Worm (Caenorhabditis elegans) whole organism, young adult: ENCODE results near the gene best-23.

ENCODE experiments used
- B0019.2 ChIP-seq: fragments of 200-800 bp; sonication (Bioruptor generic); conservative IDR thresholded peaks from 2 replicates; pipeline ENCODE4 v1.3.6; 2022; ENCODE audit warnings: missing genetic modification reagents, missing genetic modification characterization, missing compliant biosample characterization
- B0336.3 ChIP-seq: fragments of 200-800 bp; sonication (Bioruptor generic); IDR thresholded peaks from 2 replicates; pipeline ENCODE4 v1.3.6; 2022; ENCODE audit warnings: missing genetic modification characterization, missing compliant biosample characterization
- C17E4.6 ChIP-seq: fragments of 200-800 bp; sonication (Bioruptor generic); IDR thresholded peaks from 2 replicates; pipeline ENCODE4 v1.3.6; 2022; ENCODE audit warnings: missing genetic modification reagents, missing genetic modification characterization, missing compliant biosample characterization
- F23B12.7 ChIP-seq: sonication (generic microtip); optimal IDR thresholded peaks from 2 replicates; lab custom pipeline; 2017; ENCODE audit warnings: missing genetic modification characterization, mild to moderate bottlenecking, missing compliant biosample characterization, antibody characterized with exemption, moderate library complexity; ENCODE audit not compliant: insufficient read depth
- F33H1.4 ChIP-seq: fragments of 200-800 bp; sonication (Bioruptor generic); IDR thresholded peaks from 2 replicates; pipeline ENCODE4 v1.3.6; 2022; ENCODE audit warnings: missing genetic modification reagents, missing genetic modification characterization, missing compliant biosample characterization
- K12H6.12 ChIP-seq: fragments of 200-800 bp; sonication (Bioruptor generic); optimal IDR thresholded peaks from 2 replicates; lab custom pipeline; 2018; ENCODE audit warnings: mild to moderate bottlenecking, missing genetic modification characterization, missing compliant biosample characterization
- T07F8.4 ChIP-seq: sonication (generic microtip); optimal IDR thresholded peaks from 2 replicates; lab custom pipeline; 2016; ENCODE audit warnings: mild to moderate bottlenecking, missing genetic modification characterization, moderate library complexity, missing compliant biosample characterization
- Y95B8A.8 ChIP-seq: fragments of 200-800 bp; sonication (Bioruptor generic); IDR thresholded peaks from 2 replicates; pipeline ENCODE4 v1.3.6; 2022; ENCODE audit warnings: missing genetic modification reagents, missing genetic modification characterization, missing compliant biosample characterization
- aptf-2 ChIP-seq: fragments of 200-800 bp; sonication (Bioruptor generic); conservative IDR thresholded peaks from 2 replicates; pipeline ENCODE4 v1.3.6; 2022; ENCODE audit warnings: missing genetic modification reagents, missing genetic modification characterization, missing compliant biosample characterization
- atf-7 ChIP-seq: sonication (generic microtip); optimal IDR thresholded peaks from 2 replicates; lab custom pipeline; 2017; ENCODE audit warnings: mild to moderate bottlenecking, missing genetic modification characterization, missing compliant biosample characterization
- athp-1 ChIP-seq: sonication (generic microtip); optimal IDR thresholded peaks from 2 replicates; lab custom pipeline; 2017; ENCODE audit warnings: mild to moderate bottlenecking, missing genetic modification characterization, missing compliant biosample characterization
- attf-3 ChIP-seq: fragments of 200-800 bp; sonication (Bioruptor generic); conservative IDR thresholded peaks from 2 replicates; pipeline ENCODE4 v1.3.6; 2022; ENCODE audit warnings: missing genetic modification reagents, missing genetic modification characterization, missing compliant biosample characterization
- ccch-3 ChIP-seq: fragments of 200-800 bp; sonication (Bioruptor generic); optimal IDR thresholded peaks from 2 replicates; lab custom pipeline; 2018; ENCODE audit warnings: mild to moderate bottlenecking, missing genetic modification characterization, missing compliant biosample characterization
- cebp-1 ChIP-seq, 2 experiments: fragments of 200-800 bp in 1 of 2; sonication (Bioruptor generic) in 1 of 2; sonication (generic microtip) in 1 of 2; IDR thresholded peaks in 1 of 2; optimal IDR thresholded peaks in 1 of 2; 2 replicates each; pipeline versions ENCODE4 v1.3.6 to Lab custom; 2017 to 2022; ENCODE audit warnings: missing compliant biosample characterization in 2 of 2, missing genetic modification characterization in 2 of 2, mild to moderate bottlenecking in 1 of 2, missing genetic modification reagents in 1 of 2, moderate library complexity in 1 of 2
- ceh-100 ChIP-seq: fragments of 200-800 bp; sonication (Bioruptor generic); IDR thresholded peaks from 2 replicates; pipeline ENCODE4 v1.3.6; 2022; ENCODE audit warnings: missing genetic modification reagents, missing genetic modification characterization, missing compliant biosample characterization
- chd-7 ChIP-seq: sonication (generic microtip); optimal IDR thresholded peaks from 2 replicates; lab custom pipeline; 2016; ENCODE audit warnings: mild to moderate bottlenecking, missing genetic modification characterization, moderate library complexity, missing compliant biosample characterization
- dpl-1 ChIP-seq: fragments of 150-350 bp; optimal IDR thresholded peaks from 2 replicates; lab custom pipeline; 2014; ENCODE audit warnings: missing biosample characterization, missing genetic modification reagents, missing genetic modification characterization
- him-1 ChIP-seq: sonication (generic microtip); optimal IDR thresholded peaks from 2 replicates; lab custom pipeline; 2016; ENCODE audit warnings: missing genotype, missing genetic modification reagents, missing genetic modification characterization, missing compliant biosample characterization
- hlh-12 ChIP-seq: sonication (generic microtip); optimal IDR thresholded peaks from 2 replicates; lab custom pipeline; 2016; ENCODE audit warnings: missing genetic modification characterization, missing compliant biosample characterization
- hlh-26 ChIP-seq: fragments of 200-800 bp; sonication (Bioruptor generic); conservative IDR thresholded peaks from 2 replicates; pipeline ENCODE4 v1.3.6; 2022; ENCODE audit warnings: missing genetic modification reagents, missing genetic modification characterization, missing compliant biosample characterization
- hmg-1.2 ChIP-seq: fragments of 200-800 bp; sonication (Bioruptor generic); IDR thresholded peaks from 2 replicates; pipeline ENCODE4 v1.3.6; 2022; ENCODE audit warnings: missing genetic modification reagents, missing genetic modification characterization, missing compliant biosample characterization
- lin-35 ChIP-seq, 3 experiments: fragments of 150-350 bp in 2 of 3; sonication (generic microtip) in 1 of 3; optimal IDR thresholded peaks; 2 replicates each; lab custom pipeline; 2014 to 2018; ENCODE audit warnings: missing biosample characterization in 3 of 3, missing genetic modification characterization in 3 of 3, missing genetic modification reagents in 3 of 3
- lin-40 ChIP-seq: sonication (generic microtip); optimal IDR thresholded peaks from 2 replicates; lab custom pipeline; 2016; ENCODE audit warnings: missing genetic modification characterization, mild to moderate bottlenecking, missing compliant biosample characterization, missing genotype, missing genetic modification reagents
- lin-54 ChIP-seq: fragments of 200-800 bp; sonication (Bioruptor generic); optimal IDR thresholded peaks from 2 replicates; lab custom pipeline; 2018; ENCODE audit warnings: mild to moderate bottlenecking, missing genetic modification characterization, missing compliant biosample characterization
- lsy-27 ChIP-seq: sonication (generic microtip); optimal IDR thresholded peaks from 2 replicates; lab custom pipeline; 2017; ENCODE audit warnings: missing genetic modification characterization, mild to moderate bottlenecking, missing compliant biosample characterization, antibody characterized with exemption, missing genotype, borderline replicate concordance; ENCODE audit not compliant: insufficient read depth
- madf-6 ChIP-seq: fragments of 200-800 bp; sonication (Bioruptor generic); IDR thresholded peaks from 2 replicates; pipeline ENCODE4 v1.3.6; 2022; ENCODE audit warnings: missing genetic modification reagents, missing genetic modification characterization, missing compliant biosample characterization
- mcd-1 ChIP-seq: fragments of 200-800 bp; sonication (Bioruptor generic); IDR thresholded peaks from 2 replicates; pipeline ENCODE4 v1.3.6; 2022; ENCODE audit warnings: missing genetic modification reagents, missing genetic modification characterization, missing compliant biosample characterization
- nfyb-1 ChIP-seq: fragments of 200-800 bp; sonication (Bioruptor generic); IDR thresholded peaks from 2 replicates; pipeline ENCODE4 v1.3.6; 2022; ENCODE audit warnings: missing genetic modification reagents, missing genetic modification characterization, missing compliant biosample characterization
- nhr-80 ChIP-seq: sonication (generic microtip); optimal IDR thresholded peaks from 2 replicates; lab custom pipeline; 2016; ENCODE audit warnings: missing genetic modification characterization, missing compliant biosample characterization
- rpc-1 ChIP-seq, 2 experiments: fragments of 150-350 bp in 1 of 2; sonication (generic microtip) in 1 of 2; optimal IDR thresholded peaks; 2 replicates each; lab custom pipeline; 2014 to 2018; ENCODE audit warnings: missing biosample characterization in 1 of 2, missing genetic modification characterization in 1 of 2, missing genetic modification reagents in 1 of 2, missing genotype in 1 of 2
- sdz-38 ChIP-seq: sonication (generic microtip); optimal IDR thresholded peaks from 2 replicates; lab custom pipeline; 2016; ENCODE audit warnings: missing genotype, missing genetic modification characterization, missing compliant biosample characterization
- sea-2 ChIP-seq: fragments of 200-800 bp; sonication (Bioruptor generic); IDR thresholded peaks from 2 replicates; pipeline ENCODE4 v1.3.6; 2022; ENCODE audit warnings: missing genetic modification characterization, missing compliant biosample characterization
- snpc-3.4 ChIP-seq: sonication (generic microtip); optimal IDR thresholded peaks from 2 replicates; lab custom pipeline; 2017; ENCODE audit warnings: missing genetic modification characterization, mild to moderate bottlenecking, missing compliant biosample characterization, antibody characterized with exemption, moderate library complexity, missing genotype, missing genetic modification reagents
- tbp1 ChIP-seq: fragments of 200-800 bp; sonication (Bioruptor generic); optimal IDR thresholded peaks from 2 replicates; lab custom pipeline; 2018; ENCODE audit warnings: mild to moderate bottlenecking, missing genetic modification characterization, missing compliant biosample characterization
- tlf-1 ChIP-seq: fragments of 200-800 bp; sonication (Bioruptor generic); optimal IDR thresholded peaks from 2 replicates; lab custom pipeline; 2018; ENCODE audit warnings: mild to moderate bottlenecking, missing genetic modification characterization, missing compliant biosample characterization
- zfh-2 ChIP-seq: fragments of 200-800 bp; sonication (Bioruptor generic); conservative IDR thresholded peaks from 2 replicates; pipeline ENCODE4 v1.3.6; 2022; ENCODE audit warnings: missing genetic modification reagents, missing genetic modification characterization, missing compliant biosample characterization

The best-23 gene

ce11 chrII:7880373-7880862, 27.0 kb downstream of the best-23 start, which contains the start of gene perm-1 (continued):
- TF ChIP-seq sea-2 (GFP tag; lab: Robert Waterston, UW) (no peak), sdz-38 (tag; lab: Kevin White, UChicago) (no peak), lin-54 (peak; percentile 89)

- TF ChIP-seq nhr-80 (tag; lab: Kevin White, UChicago), result peak; percentile 55
- TF ChIP-seq snpc-3.4 (tag; lab: Kevin White, UChicago), result no peak
- 0 out of 2 replicates have a peak, but pooled peaks have one; percentile 8 for TF ChIP-seq zfh-2
- TF ChIP-seq rpc-1 (optimal IDR thresholded peaks at IDR 0.05; lab: Kevin White, UChicago), result no peak
- TF ChIP-seq rpc-1 (tag; optimal IDR thresholded peaks at IDR 0.05; lab: Kevin White, UChicago), result no peak
- TF ChIP-seq, all 124 proteins: peak for 2
Observed at ce11 chrII:7879266-7879718, 28.1 kb downstream of the best-23 start, which contains the start of the genes vha-4 and T01H3.5. vha-4 (minus strand) TSS chrII:7879316. T01H3.5 (plus strand) TSS chrII:7879616.

- no peak for TF ChIP-seq C17E4.6 (GFP tag; lab: Robert Waterston, UW)
- peak; percentile 21 for TF ChIP-seq tbp1
- peak; percentile 28 for TF ChIP-seq chd-7 (tag; lab: Kevin White, UChicago)
- TF ChIP-seq K12H6.12 (tag; lab: Kevin White, UChicago), result no peak
- no peak for TF ChIP-seq cebp-1 (GFP tag; IDR thresholded peaks at IDR 0.05; lab: Robert Waterston, UW)
- peak; percentile 21 for TF ChIP-seq cebp-1 (tag; optimal IDR thresholded peaks at IDR 0.05; lab: Kevin White, UChicago)
- peak; percentile 37 for TF ChIP-seq lin-54
- TF ChIP-seq lin-35 (GFP tag; optimal IDR thresholded peaks at IDR 0.05; lab: Kevin White, UChicago), result peak in 1 of 3 experiments; percentile 22
- peak; percentile 51 for TF ChIP-seq tlf-1 (GFP tag; lab: Kevin White, UChicago)
- 0 out of 2 replicates have a peak, but pooled peaks have one; percentile 10 for TF ChIP-seq B0336.3 (GFP tag; lab: Robert Waterston, UW)
- TF ChIP-seq atf-7 (tag; lab: Kevin White, UChicago), result peak; percentile 9
- TF ChIP-seq nfyb-1 (GFP tag; lab: Robert Waterston, UW), result peak; percentile 33; the same call in 1 of the 2 replicates
Observed at ce11 chrII:7877744-7878468, 29.5 kb downstream of the best-23 start, which contains the start of gene T01H3.2. T01H3.2 (minus strand) TSS chrII:7877994.

ce11 chrII:7873843-7874372, 33.5 kb downstream of the best-23 start, which contains the start of gene T01H3.3:
T01H3.3 (minus strand) TSS chrII:7873893.
- TF ChIP-seq nfyb-1 (GFP tag; lab: Robert Waterston, UW) (no peak), F23B12.7 (tag; lab: Kevin White, UChicago) (peak; percentile 27), attf-3 (GFP tag; lab: Robert Waterston, UW) (peak; percentile 91), cebp-1 (GFP tag; IDR thresholded peaks at IDR 0.05; lab: Robert Waterston, UW) (no peak), cebp-1 (tag; optimal IDR thresholded peaks at IDR 0.05; lab: Kevin White, UChicago) (peak; percentile 15), lsy-27 (tag; lab: Kevin White, UChicago) (no peak)
- TF ChIP-seq, all 124 proteins: peak for 3

ce11 chrII:7870632-7871031, 36.8 kb downstream of the best-23 start:
- TF ChIP-seq athp-1 (tag; lab: Kevin White, UChicago) (peak; percentile 68), B0019.2 (GFP tag; lab: Robert Waterston, UW) (no peak), ccch-3 (GFP tag; lab: Kevin White, UChicago) (no peak), mcd-1 (GFP tag; lab: Robert Waterston, UW) (0 out of 2 replicates have a peak, but pooled peaks have one; percentile 24), madf-6 (peak; percentile 64), lin-54 (peak; percentile 51), dpl-1 (no peak), hlh-12 (tag; lab: Kevin White, UChicago) (no peak), Y95B8A.8 (peak; percentile 18; the same call in 1 of the 2 replicates), tlf-1 (GFP tag; lab: Kevin White, UChicago) (peak; percentile 32), K12H6.12 (tag; lab: Kevin White, UChicago) (peak; percentile 31), T07F8.4 (tag; lab: Kevin White, UChicago) (no peak), ceh-100 (GFP tag; lab: Robert Waterston, UW) (peak; percentile 49; the same call in 1 of the 2 replicates), him-1 (tag; lab: Kevin White, UChicago) (no peak), aptf-2 (GFP tag; lab: Robert Waterston, UW) (no peak), hmg-1.2 (GFP tag; lab: Robert Waterston, UW) (peak; percentile 42; the same call in 1 of the 2 replicates), F33H1.4 (peak; percentile 30; the same call in 1 of the 2 replicates), lin-40 (no peak), hlh-26 (GFP tag; lab: Robert Waterston, UW) (no peak)
